Worm (Caenorhabditis elegans): ENCODE data around the gene agxt-1.

agxt-1 gene

DNA sequence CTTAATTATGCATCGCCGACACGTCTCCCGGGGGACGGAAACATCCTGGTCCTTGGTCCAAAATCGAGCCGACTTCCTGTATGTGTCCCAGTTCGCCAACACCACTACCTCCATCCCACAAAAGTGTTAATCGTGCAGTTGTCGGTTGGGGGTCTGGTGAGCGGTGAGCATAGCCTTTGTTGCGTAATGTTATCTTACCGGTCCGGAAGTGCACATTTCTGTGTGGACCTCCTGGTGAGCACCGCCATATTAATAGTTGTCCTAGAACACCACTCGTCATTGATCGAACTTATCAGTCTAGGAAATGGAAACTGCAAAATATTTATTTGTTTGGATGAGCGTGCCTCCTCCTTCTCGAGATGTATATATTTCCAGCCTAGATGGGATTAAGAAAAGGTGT lies 51.8 kb downstream of the agxt-1 start:
- TF ChIP-seq lsl-1 (GFP tag; optimal IDR thresholded peaks at IDR 0.05), result no peak
- no peak for TF ChIP-seq Y79H2A.3 (GFP tag; conservative IDR thresholded peaks at IDR 0.05)
- no peak for TF ChIP-seq mel-28 (tag; optimal IDR thresholded peaks at IDR 0.05; ENCODE audit: borderline replicate concordance)
- TF ChIP-seq die-1 (tag; optimal IDR thresholded peaks at IDR 0.05), result no peak
- TF ChIP-seq snpc-3.4 (tag; optimal IDR thresholded peaks at IDR 0.05), result no peak
- TF ChIP-seq egl-18 (GFP tag; IDR thresholded peaks at IDR 0.05), result no peak
- TF ChIP-seq rec-8 (tag; optimal IDR thresholded peaks at IDR 0.05), result no peak
- no peak for TF ChIP-seq aptf-2 (GFP tag; conservative IDR thresholded peaks at IDR 0.05)
- TF ChIP-seq tlf-1 (GFP tag; optimal IDR thresholded peaks at IDR 0.05), result no peak
- TF ChIP-seq bed-2 (GFP tag; IDR thresholded peaks at IDR 0.05), result no peak
- no peak for TF ChIP-seq ztf-6 (GFP tag; IDR thresholded peaks at IDR 0.05)
- no peak for TF ChIP-seq ztf-28 (GFP tag; IDR thresholded peaks at IDR 0.05)
- TF ChIP-seq attf-3 (GFP tag; conservative IDR thresholded peaks at IDR 0.05), result no peak
- TF ChIP-seq F55B11.4 (tag; optimal IDR thresholded peaks at IDR 0.05; ENCODE audit: borderline replicate concordance, insufficient read depth), result no peak

Measured in whole organism, young adult.